Worm (Caenorhabditis elegans) whole organism, L4 larva: ENCODE results near the gene Y50D4C.5.

Source experiments
- F49E8.2 ChIP-seq: sonication (generic microtip); optimal IDR thresholded peaks from 2 replicates; lab custom pipeline; 2016; ENCODE audit warnings: missing compliant biosample characterization, mild to moderate bottlenecking, missing genetic modification characterization, borderline replicate concordance
- R02D3.7 ChIP-seq: fragments of 150-350 bp; sonication (generic microtip); optimal IDR thresholded peaks from 3 replicates; lab custom pipeline; 2014; ENCODE audit warnings: missing biosample characterization, missing genetic modification characterization
- Y75B8A.6 ChIP-seq: fragments of 200-800 bp; sonication (Bioruptor generic); IDR thresholded peaks from 2 replicates; pipeline ENCODE4 v1.3.6; 2022; ENCODE audit warnings: missing genetic modification reagents, missing genetic modification characterization, missing compliant biosample characterization
- ZK337.2 ChIP-seq: fragments of 200-800 bp; sonication (Bioruptor generic); IDR thresholded peaks from 2 replicates; pipeline ENCODE4 v1.3.6; 2022; ENCODE audit warnings: missing genetic modification reagents, missing genetic modification characterization, missing compliant biosample characterization
- aha-1 ChIP-seq: fragments of 150-350 bp; peaks from one replicate; lab custom pipeline; 2014; ENCODE audit warnings: missing biosample characterization, missing genetic modification characterization
- arid-1 ChIP-seq: fragments of 200-800 bp; sonication (Bioruptor generic); conservative IDR thresholded peaks from 2 replicates; pipeline ENCODE4 v1.3.6; 2022; ENCODE audit warnings: missing genetic modification reagents, missing genetic modification characterization, missing compliant biosample characterization
- ceh-62 ChIP-seq: sonication (generic microtip); optimal IDR thresholded peaks from 2 replicates; lab custom pipeline; 2017; ENCODE audit warnings: missing biosample characterization, missing genetic modification characterization
- ceh-82 ChIP-seq: sonication (generic microtip); optimal IDR thresholded peaks from 2 replicates; lab custom pipeline; 2017; ENCODE audit warnings: missing biosample characterization, missing genetic modification characterization
- ces-1 ChIP-seq: fragments of 150-350 bp; sonication (generic microtip); optimal IDR thresholded peaks from 4 replicates; lab custom pipeline; 2014; ENCODE audit warnings: missing biosample characterization, missing genetic modification reagents, missing genetic modification characterization
- cey-2 ChIP-seq: sonication (generic microtip); optimal IDR thresholded peaks from 3 replicates; lab custom pipeline; 2017; ENCODE audit warnings: missing genetic modification characterization, mild to moderate bottlenecking, missing compliant biosample characterization, antibody characterized with exemption, borderline replicate concordance; ENCODE audit not compliant: insufficient read depth
- ctbp-1 ChIP-seq: fragments of 200-800 bp; sonication (Bioruptor generic); IDR thresholded peaks from 2 replicates; pipeline ENCODE4 v1.3.6; 2022; ENCODE audit warnings: missing genetic modification reagents, missing genetic modification characterization, missing compliant biosample characterization
- daf-16 ChIP-seq, 3 experiments: sonication (generic microtip); optimal IDR thresholded peaks; 2 replicates each; lab custom pipeline; 2016 to 2017; ENCODE audit warnings: missing genetic modification characterization in 3 of 3, missing genetic modification reagents in 3 of 3, mild to moderate bottlenecking in 2 of 3, missing compliant biosample characterization in 2 of 3, missing biosample characterization in 1 of 3, moderate library complexity in 1 of 3
- daf-19 ChIP-seq: fragments of 200-800 bp; sonication (Bioruptor generic); conservative IDR thresholded peaks from 2 replicates; pipeline ENCODE4 v1.3.6; 2022; ENCODE audit warnings: missing genetic modification characterization, missing compliant biosample characterization
- dve-1 ChIP-seq: sonication (generic microtip); optimal IDR thresholded peaks from 2 replicates; lab custom pipeline; 2017; ENCODE audit warnings: antibody characterized with exemption, mild to moderate bottlenecking, missing genetic modification characterization, missing compliant biosample characterization; ENCODE audit not compliant: insufficient read depth
- egl-27 ChIP-seq: sonication (generic microtip); optimal IDR thresholded peaks from 3 replicates; lab custom pipeline; 2017; ENCODE audit warnings: missing biosample characterization, missing genetic modification reagents, missing genetic modification characterization
- fkh-10 ChIP-seq: fragments of 150-350 bp; optimal IDR thresholded peaks from 2 replicates; lab custom pipeline; 2014; ENCODE audit warnings: missing biosample characterization, missing genetic modification reagents, missing genetic modification characterization
- hif-1 ChIP-seq, 2 experiments: sonication (generic microtip); optimal IDR thresholded peaks; 2 replicates each; lab custom pipeline; 2016 to 2017; ENCODE audit warnings: missing compliant biosample characterization in 2 of 2, missing genetic modification characterization in 2 of 2, missing genetic modification reagents in 2 of 2, missing genotype in 2 of 2, mild to moderate bottlenecking in 1 of 2
- hlh-11 ChIP-seq: fragments of 200-800 bp; sonication (Bioruptor generic); optimal IDR thresholded peaks from 2 replicates; lab custom pipeline; 2018; ENCODE audit warnings: mild to moderate bottlenecking, missing genetic modification characterization, missing compliant biosample characterization
- hlh-30 ChIP-seq: sonication (generic microtip); optimal IDR thresholded peaks from 2 replicates; lab custom pipeline; 2017; ENCODE audit warnings: antibody characterized with exemption, mild to moderate bottlenecking, missing genetic modification characterization, missing compliant biosample characterization; ENCODE audit not compliant: insufficient read depth
- lim-7 ChIP-seq: fragments of 200-800 bp; sonication (Bioruptor generic); IDR thresholded peaks from 2 replicates; pipeline ENCODE4 v1.3.6; 2022; ENCODE audit warnings: missing genetic modification characterization, missing compliant biosample characterization
- lin-1 ChIP-seq: fragments of 200-800 bp; sonication (Bioruptor generic); IDR thresholded peaks from 2 replicates; pipeline ENCODE4 v1.3.6; 2022; ENCODE audit warnings: missing genetic modification reagents, missing genetic modification characterization, missing compliant biosample characterization
- lin-13 ChIP-seq: fragments of 150-350 bp; optimal IDR thresholded peaks from 2 replicates; lab custom pipeline; 2014; ENCODE audit warnings: missing biosample characterization, missing genetic modification reagents, missing genetic modification characterization
- lin-15B ChIP-seq: fragments of 150-350 bp; sonication (generic microtip); optimal IDR thresholded peaks from 3 replicates; lab custom pipeline; 2014; ENCODE audit warnings: missing biosample characterization, missing genetic modification characterization
- lsy-2 ChIP-seq, 2 experiments: fragments of 150-350 bp in 1 of 2; sonication (generic microtip) in 1 of 2; optimal IDR thresholded peaks; 2 replicates each; lab custom pipeline; 2014 to 2017; ENCODE audit warnings: missing biosample characterization in 2 of 2, missing genetic modification characterization in 2 of 2
- mdl-1 ChIP-seq, 2 experiments: fragments of 150-350 bp in 1 of 2; sonication (generic microtip) in 1 of 2; optimal IDR thresholded peaks; 2 replicates each; lab custom pipeline; 2014 to 2017; ENCODE audit warnings: missing biosample characterization in 2 of 2, missing genetic modification characterization in 2 of 2
- mep-1 ChIP-seq: fragments of 150-350 bp; sonication (generic microtip); optimal IDR thresholded peaks from 3 replicates; lab custom pipeline; 2014; ENCODE audit warnings: missing biosample characterization, missing genetic modification characterization
- nhr-11 ChIP-seq: fragments of 150-350 bp; optimal IDR thresholded peaks from 2 replicates; lab custom pipeline; 2014; ENCODE audit warnings: missing biosample characterization, missing genetic modification characterization
- nhr-111 ChIP-seq: fragments of 200-800 bp; sonication (Bioruptor generic); optimal IDR thresholded peaks from 2 replicates; lab custom pipeline; 2018; ENCODE audit warnings: mild to moderate bottlenecking, missing genetic modification characterization, missing compliant biosample characterization
- nhr-237 ChIP-seq: sonication (generic microtip); optimal IDR thresholded peaks from 2 replicates; lab custom pipeline; 2017; ENCODE audit warnings: missing biosample characterization, missing genetic modification characterization
- nhr-25 ChIP-seq: sonication (generic microtip); optimal IDR thresholded peaks from 2 replicates; lab custom pipeline; 2017; ENCODE audit warnings: missing genetic modification characterization, mild to moderate bottlenecking, missing compliant biosample characterization, antibody characterized with exemption, moderate library complexity, borderline replicate concordance; ENCODE audit not compliant: insufficient read depth
- nhr-28 ChIP-seq: fragments of 150-350 bp; optimal IDR thresholded peaks from 2 replicates; lab custom pipeline; 2014; ENCODE audit warnings: missing biosample characterization, missing genetic modification characterization
- nhr-76 ChIP-seq: fragments of 150-350 bp; optimal IDR thresholded peaks from 2 replicates; lab custom pipeline; 2014; ENCODE audit warnings: missing biosample characterization, missing genetic modification characterization
- pha-4 ChIP-seq, 2 experiments: fragments of 150-350 bp in 1 of 2; fragments of 200-800 bp in 1 of 2; sonication (Bioruptor generic) in 1 of 2; IDR thresholded peaks in 1 of 2; optimal IDR thresholded peaks in 1 of 2; 2 replicates each; pipeline versions ENCODE4 v1.3.6 to Lab custom; 2014 to 2022; ENCODE audit warnings: missing genetic modification characterization in 2 of 2, missing genetic modification reagents in 2 of 2, missing biosample characterization in 1 of 2, missing compliant biosample characterization in 1 of 2
- php-3 ChIP-seq: fragments of 200-800 bp; sonication (Bioruptor generic); IDR thresholded peaks from 2 replicates; pipeline ENCODE4 v1.3.6; 2022; ENCODE audit warnings: missing genetic modification reagents, missing genetic modification characterization, missing compliant biosample characterization
- pqm-1 ChIP-seq: sonication (generic microtip); optimal IDR thresholded peaks from 2 replicates; lab custom pipeline; 2017; ENCODE audit warnings: missing biosample characterization, missing genetic modification characterization
- sdz-12 ChIP-seq: fragments of 200-800 bp; sonication (Bioruptor generic); optimal IDR thresholded peaks from 2 replicates; lab custom pipeline; 2018; ENCODE audit warnings: mild to moderate bottlenecking, missing genetic modification characterization, missing compliant biosample characterization
- set-16 ChIP-seq: fragments of 200-800 bp; sonication (Bioruptor generic); IDR thresholded peaks from 2 replicates; pipeline ENCODE4 v1.3.6; 2022; ENCODE audit warnings: missing genetic modification reagents, missing genetic modification characterization, missing compliant biosample characterization
- skn-1 ChIP-seq: fragments of 150-350 bp; optimal IDR thresholded peaks from 2 replicates; lab custom pipeline; 2014; ENCODE audit warnings: missing biosample characterization, missing genetic modification characterization
- snpc-1.2 ChIP-seq: fragments of 200-800 bp; sonication (Bioruptor generic); IDR thresholded peaks from 2 replicates; pipeline ENCODE4 v1.3.6; 2022; ENCODE audit warnings: missing genetic modification reagents, missing genetic modification characterization, missing compliant biosample characterization
- spr-1 ChIP-seq: sonication (generic microtip); optimal IDR thresholded peaks from 2 replicates; lab custom pipeline; 2016; ENCODE audit warnings: mild to moderate bottlenecking, missing genetic modification characterization, missing compliant biosample characterization
- tra-1 ChIP-seq: fragments of 200-800 bp; sonication (Bioruptor generic); IDR thresholded peaks from 2 replicates; pipeline ENCODE4 v1.3.6; 2022; ENCODE audit warnings: missing genetic modification reagents, missing genetic modification characterization, missing compliant biosample characterization
- unc-130 ChIP-seq: sonication (generic microtip); optimal IDR thresholded peaks from 2 replicates; lab custom pipeline; 2016; ENCODE audit warnings: missing genetic modification reagents, missing genetic modification characterization, missing compliant biosample characterization
- unc-62 ChIP-seq, 3 experiments: fragments of 150-350 bp in 1 of 3; sonication (generic microtip); optimal IDR thresholded peaks in 2 of 3; peaks in 1 of 3; 1 replicate in 1 of 3; 2 replicates in 2 of 3; lab custom pipeline; 2014 to 2017; ENCODE audit warnings: missing biosample characterization in 3 of 3, missing genetic modification characterization in 3 of 3, missing genetic modification reagents in 3 of 3, missing genotype in 1 of 3
- zag-1 ChIP-seq: fragments of 150-350 bp; optimal IDR thresholded peaks from 2 replicates; lab custom pipeline; 2014; ENCODE audit warnings: missing biosample characterization, missing genetic modification characterization
- zip-11 ChIP-seq: fragments of 200-800 bp; sonication (Bioruptor generic); IDR thresholded peaks from 2 replicates; pipeline ENCODE4 v1.3.6; 2022; ENCODE audit warnings: missing genetic modification characterization, missing compliant biosample characterization
- ztf-11 ChIP-seq: fragments of 150-350 bp; optimal IDR thresholded peaks from 2 replicates; lab custom pipeline; 2014; ENCODE audit warnings: missing biosample characterization, missing genetic modification characterization

The Y50D4C.5 gene

DNA sequence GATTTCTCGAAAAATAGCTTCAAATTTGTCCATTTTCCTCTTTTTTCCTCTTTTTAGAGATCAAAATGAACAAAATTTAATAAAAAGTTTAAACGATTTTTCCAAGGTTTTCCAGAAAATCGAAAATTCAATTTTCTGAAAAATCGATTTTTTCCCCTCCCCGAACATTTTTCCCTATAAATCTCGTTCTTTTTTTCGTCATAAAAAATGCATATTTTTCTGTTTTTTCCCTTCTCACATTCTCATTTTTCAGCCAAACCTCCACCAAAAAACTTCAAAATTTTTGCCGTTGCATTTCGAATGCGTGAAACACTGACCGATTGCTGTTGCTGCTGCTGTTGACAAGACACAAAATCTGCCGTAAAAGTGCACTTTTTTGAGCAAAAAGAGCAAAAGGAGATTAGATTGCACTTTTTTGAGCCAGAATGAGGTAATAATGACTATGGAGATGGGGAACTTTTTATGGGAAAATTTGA is 21.2 kb downstream of the Y50D4C.5 start, which contains the start of the genes Y50D4C.12 and unc-34:
Y50D4C.12 (plus strand) TSS at position 301 of the 476 bp plus-strand sequence.
unc-34 (plus strand) TSS at position 426 of the 476 bp plus-strand sequence.
- TF ChIP-seq ztf-11 (no peak), aha-1 (tag; lab: Kevin White, UChicago) (peak; percentile 38)

- TF ChIP-seq ceh-62 (tag; lab: Kevin White, UChicago) (no peak), nhr-237 (tag; lab: Kevin White, UChicago) (no peak), aha-1 (tag; lab: Kevin White, UChicago) (peak; percentile 95), nhr-28 (tag; lab: Kevin White, UChicago) (peak; percentile 10), tra-1 (GFP tag; lab: Robert Waterston, UW) (peak; percentile 17; the same call in 1 of the 2 replicates), zag-1 (tag; lab: Kevin White, UChicago) (no peak), mdl-1 (tag; optimal IDR thresholded peaks at IDR 0.05; lab: Kevin White, UChicago) (no peak), egl-27 (tag; lab: Kevin White, UChicago) (no peak), ctbp-1 (GFP tag; lab: Robert Waterston, UW) (peak; percentile 72), lin-13 (GFP tag; lab: Kevin White, UChicago) (no peak), nhr-25 (tag; lab: Kevin White, UChicago) (no peak), snpc-1.2 (no peak), daf-16 (GFP tag; optimal IDR thresholded peaks at IDR 0.05; lab: Kevin White, UChicago) (no peak), daf-16 (tag; optimal IDR thresholded peaks at IDR 0.05; lab: Kevin White, UChicago) (no peak), lin-1 (GFP tag; lab: Robert Waterston, UW) (no peak), set-16 (peak; percentile 75), unc-62 (GFP tag; optimal IDR thresholded peaks at IDR 0.05 in 1 of 2; lab: Kevin White, UChicago) (peak in 1 of 2 experiments; percentile 92), unc-62 (tag; optimal IDR thresholded peaks at IDR 0.05; lab: Kevin White, UChicago) (no peak), nhr-11 (peak; percentile 21), mep-1 (peak; percentile 58), cey-2 (tag; lab: Kevin White, UChicago) (no peak), ceh-82 (tag; lab: Kevin White, UChicago) (no peak), zip-11 (GFP tag; lab: Robert Waterston, UW) (no peak), lim-7 (GFP tag; lab: Robert Waterston, UW) (no peak), nhr-76 (tag; lab: Kevin White, UChicago) (no peak), ZK337.2 (GFP tag; lab: Robert Waterston, UW) (no peak), ces-1 (GFP tag; lab: Kevin White, UChicago) (no peak), spr-1 (tag; lab: Kevin White, UChicago) (no peak), hif-1 (tag; optimal IDR thresholded peaks at IDR 0.05; lab: Kevin White, UChicago) (no peak), daf-19 (GFP tag; lab: Robert Waterston, UW) (no peak), php-3 (no peak), F49E8.2 (tag; lab: Kevin White, UChicago) (no peak), dve-1 (tag; lab: Kevin White, UChicago) (peak; percentile 6), arid-1 (GFP tag; lab: Robert Waterston, UW) (no peak), lsy-2 (tag; optimal IDR thresholded peaks at IDR 0.05; lab: Kevin White, UChicago) (peak in 1 of 2 experiments; percentile 53), sdz-12 (no peak), skn-1 (tag; lab: Kevin White, UChicago) (no peak), nhr-111 (no peak), Y75B8A.6 (GFP tag; lab: Robert Waterston, UW) (no peak), hlh-11 (tag; lab: Kevin White, UChicago) (peak; percentile 30), unc-130 (no peak), pqm-1 (tag; lab: Kevin White, UChicago) (no peak), lin-15B (tag; lab: Kevin White, UChicago) (no peak), fkh-10 (GFP tag; lab: Kevin White, UChicago) (peak; percentile 31), R02D3.7 (no peak), pha-4 (GFP tag; IDR thresholded peaks at IDR 0.05; lab: Robert Waterston, UW) (peak; percentile 33; the same call in 1 of the 2 replicates), pha-4 (tag; optimal IDR thresholded peaks at IDR 0.05; lab: Kevin White, UChicago) (no peak), hlh-30 (tag; lab: Kevin White, UChicago) (peak; percentile 1)
Measured at ce11 chrV:979698-980097, 23.8 kb downstream of the Y50D4C.5 start.
